Fruit fly (Drosophila melanogaster) whole organism, wandering third instar larva: ENCODE data around the gene CG16972.

Experiments used
- Abd-B ChIP-seq: fragments of >200 bp; optimal IDR thresholded peaks from 2 replicates; lab custom pipeline; 2017; ENCODE audit warnings: missing biosample characterization, missing genetic modification characterization
- CG32264 ChIP-seq: fragments of 200-800 bp; sonication (Bioruptor generic); optimal IDR thresholded peaks from 2 replicates; lab custom pipeline; 2016; ENCODE audit warnings: missing biosample characterization, missing genetic modification characterization
- CG9705 ChIP-seq: fragments of 200-800 bp; sonication (Bioruptor generic); optimal IDR thresholded peaks from 2 replicates; lab custom pipeline; 2018; ENCODE audit warnings: missing biosample characterization, mild to moderate bottlenecking, missing genetic modification characterization
- CrebA ChIP-seq: fragments of 200-800 bp; sonication (Bioruptor generic); optimal IDR thresholded peaks from 2 replicates; lab custom pipeline; 2016; ENCODE audit warnings: missing biosample characterization, mild to moderate bottlenecking, missing genetic modification characterization, borderline replicate concordance
- Dfd ChIP-seq: fragments of >200 bp; optimal IDR thresholded peaks from 2 replicates; lab custom pipeline; 2017; ENCODE audit warnings: missing biosample characterization, missing genetic modification characterization
- Dif ChIP-seq: fragments of 200-275, 200-300 bp; sonication (Bioruptor generic); optimal IDR thresholded peaks from 2 replicates; lab custom pipeline; 2018; ENCODE audit warnings: missing biosample characterization, missing genetic modification characterization; ENCODE audit not compliant: partially characterized antibody
- GATAd ChIP-seq: sonication (Bioruptor generic); optimal IDR thresholded peaks from 2 replicates; lab custom pipeline; 2016; ENCODE audit warnings: missing biosample characterization, missing genetic modification characterization
- HLH106 ChIP-seq: fragments of 200-800 bp; optimal IDR thresholded peaks from 3 replicates; lab custom pipeline; 2019; ENCODE audit warnings: missing biosample characterization, mild to moderate bottlenecking, missing genetic modification characterization, moderate library complexity
- Hnf4 ChIP-seq: fragments of 200-800 bp; sonication (Bioruptor generic); optimal IDR thresholded peaks from 2 replicates; lab custom pipeline; 2016; ENCODE audit warnings: missing biosample characterization, mild to moderate bottlenecking, missing genetic modification characterization
- Hr78 ChIP-seq: fragments of >200 bp; optimal IDR thresholded peaks from 2 replicates; lab custom pipeline; 2017; ENCODE audit warnings: missing biosample characterization, missing genetic modification characterization
- Hr83 ChIP-seq: fragments of 200-300 bp; sonication (Bioruptor generic); optimal IDR thresholded peaks from 2 replicates; lab custom pipeline; 2016; ENCODE audit warnings: missing biosample characterization, mild to moderate bottlenecking, missing genetic modification characterization, moderate library complexity; ENCODE audit not compliant: poor library complexity, severe bottlenecking
- Jra ChIP-seq: sonication (Bioruptor generic); optimal IDR thresholded peaks from 2 replicates; lab custom pipeline; 2016; ENCODE audit warnings: missing biosample characterization, missing genetic modification characterization
- Mio ChIP-seq: sonication (Bioruptor generic); optimal IDR thresholded peaks from 2 replicates; lab custom pipeline; 2016; ENCODE audit warnings: missing biosample characterization, missing genetic modification characterization
- Myc ChIP-seq: fragments of >200 bp; optimal IDR thresholded peaks from 2 replicates; lab custom pipeline; 2017
- N ChIP-seq: fragments of >200 bp; optimal IDR thresholded peaks from 2 replicates; lab custom pipeline; 2018; ENCODE audit warnings: missing biosample characterization, missing external identifiers, missing genetic modification characterization
- OdsH ChIP-seq: fragments of 200-800 bp; sonication (Bioruptor generic); optimal IDR thresholded peaks from 2 replicates; lab custom pipeline; 2016; ENCODE audit warnings: missing biosample characterization, mild to moderate bottlenecking, missing genetic modification characterization
- Rel ChIP-seq, 2 experiments: fragments of 200-800 bp; sonication (Bioruptor generic) in 1 of 2; optimal IDR thresholded peaks; 2 replicates in 1 of 2; 3 replicates in 1 of 2; lab custom pipeline; 2016 to 2019; ENCODE audit warnings: mild to moderate bottlenecking in 2 of 2, missing biosample characterization in 2 of 2, missing genetic modification characterization in 2 of 2, moderate library complexity in 1 of 2
- Sp1 ChIP-seq: fragments of 200-800 bp; sonication (Bioruptor generic); optimal IDR thresholded peaks from 3 replicates; lab custom pipeline; 2019; ENCODE audit warnings: missing biosample characterization, mild to moderate bottlenecking, missing genetic modification characterization, moderate library complexity
- Vsx2 ChIP-seq: fragments of 200-300, 225-300 bp; sonication (Bioruptor generic); optimal IDR thresholded peaks from 2 replicates; lab custom pipeline; 2018; ENCODE audit warnings: missing biosample characterization, missing genetic modification characterization; ENCODE audit not compliant: partially characterized antibody
- br ChIP-seq: fragments of 200-800 bp; sonication (Bioruptor generic); optimal IDR thresholded peaks from 2 replicates; lab custom pipeline; 2016; ENCODE audit warnings: missing biosample characterization, missing genetic modification characterization
- brk ChIP-seq: fragments of 200-800 bp; sonication (Bioruptor generic); optimal IDR thresholded peaks from 2 replicates; lab custom pipeline; 2016; ENCODE audit warnings: missing biosample characterization, mild to moderate bottlenecking, missing genetic modification characterization
- dl ChIP-seq, 2 experiments: fragments of 175-275, 200-275 bp in 1 of 2; fragments of 200-275 bp in 1 of 2; sonication (Bioruptor generic); optimal IDR thresholded peaks; lab custom pipeline; 2018; ENCODE audit warnings: mild to moderate bottlenecking in 2 of 2, missing biosample characterization in 2 of 2, missing genetic modification characterization in 2 of 2, moderate library complexity in 2 of 2; ENCODE audit not compliant: partially characterized antibody in 2 of 2, insufficient read depth in 1 of 2
- dmrt93B ChIP-seq: fragments of 200-800 bp; sonication (Bioruptor generic); optimal IDR thresholded peaks from 2 replicates; lab custom pipeline; 2018; ENCODE audit warnings: missing biosample characterization, mild to moderate bottlenecking, missing genetic modification characterization
- dsf ChIP-seq: sonication (Bioruptor generic); optimal IDR thresholded peaks from 2 replicates; lab custom pipeline; 2016; ENCODE audit warnings: missing biosample characterization, missing genetic modification characterization, borderline replicate concordance
- ey ChIP-seq: fragments of 200-800 bp; sonication (Bioruptor generic); optimal IDR thresholded peaks from 2 replicates; lab custom pipeline; 2016; ENCODE audit warnings: missing biosample characterization, missing genetic modification characterization
- h ChIP-seq: fragments of 200-800 bp; sonication (Bioruptor generic); optimal IDR thresholded peaks from 3 replicates; lab custom pipeline; 2016; ENCODE audit warnings: missing biosample characterization, mild to moderate bottlenecking, missing genetic modification characterization
- jim ChIP-seq: fragments of 175-275, 200-325 bp; sonication (Bioruptor generic); optimal IDR thresholded peaks from 2 replicates; lab custom pipeline; 2016; ENCODE audit warnings: missing biosample characterization, mild to moderate bottlenecking, missing genetic modification characterization
- pan ChIP-seq: fragments of >200 bp; optimal IDR thresholded peaks from 2 replicates; lab custom pipeline; 2017
- psq ChIP-seq: fragments of 200-800 bp; sonication (Bioruptor generic); optimal IDR thresholded peaks from 3 replicates; lab custom pipeline; 2017; ENCODE audit warnings: missing biosample characterization, mild to moderate bottlenecking, missing genetic modification characterization, moderate library complexity
- rgr ChIP-seq: fragments of 200-800 bp; sonication (Bioruptor generic); optimal IDR thresholded peaks from 3 replicates; lab custom pipeline; 2016; ENCODE audit warnings: missing biosample characterization, mild to moderate bottlenecking, missing genetic modification characterization
- sage ChIP-seq: fragments of 200-800 bp; sonication (Bioruptor generic); optimal IDR thresholded peaks from 2 replicates; lab custom pipeline; 2016; ENCODE audit warnings: missing biosample characterization, mild to moderate bottlenecking, missing genetic modification characterization
- tai ChIP-seq: sonication (Bioruptor generic); optimal IDR thresholded peaks from 2 replicates; lab custom pipeline; 2016; ENCODE audit warnings: missing biosample characterization, missing genetic modification characterization
- usp ChIP-seq: fragments of >200 bp; optimal IDR thresholded peaks from 2 replicates; lab custom pipeline; 2017; ENCODE audit warnings: missing biosample characterization, missing genetic modification characterization
- woc ChIP-seq: sonication (Bioruptor generic); optimal IDR thresholded peaks from 2 replicates; lab custom pipeline; 2016; ENCODE audit warnings: missing biosample characterization, mild to moderate bottlenecking, missing genetic modification characterization

CG16972 gene

dm6 chr2L:13204151-13204550 is 1.1 kb upstream of the CG16972 start:
- TF ChIP-seq N (GFP tag; lab: Kevin White, UChicago), result no peak
- no peak for TF ChIP-seq woc (GFP tag; lab: Kevin White, UChicago)
- TF ChIP-seq pan (lab: Kevin White, UChicago), result no peak
- TF ChIP-seq GATAd (GFP tag; lab: Kevin White, UChicago), result no peak
- no peak for TF ChIP-seq Rel (GFP tag; optimal IDR thresholded peaks at IDR 0.05; lab: Kevin White, UChicago)
- TF ChIP-seq Rel (tag; optimal IDR thresholded peaks at IDR 0.05; lab: Kevin White, UChicago), result no peak
- no peak for TF ChIP-seq CG32264
- no peak for TF ChIP-seq Jra (GFP tag; lab: Kevin White, UChicago)
- no peak for TF ChIP-seq CG9705
- no peak for TF ChIP-seq CrebA (GFP tag; lab: Kevin White, UChicago)
- TF ChIP-seq dl (GFP tag; optimal IDR thresholded peaks at IDR 0.05; lab: Kevin White, UChicago; ENCODE audit: insufficient read depth in 1 of 2, partially characterized antibody in 2 of 2), result no peak
- no peak for TF ChIP-seq sage
- no peak for TF ChIP-seq Myc
- no peak for TF ChIP-seq Abd-B (GFP tag; lab: Kevin White, UChicago)
- TF ChIP-seq dmrt93B (GFP tag; lab: Kevin White, UChicago), result no peak
- TF ChIP-seq br, result no peak
- no peak for TF ChIP-seq dsf (GFP tag; lab: Kevin White, UChicago)
- TF ChIP-seq Dfd, result no peak
- TF ChIP-seq h (GFP tag; lab: Kevin White, UChicago), result no peak
- TF ChIP-seq OdsH, result no peak
- no peak for TF ChIP-seq Hnf4

- peak; percentile 47 for TF ChIP-seq h (GFP tag; lab: Kevin White, UChicago)
- TF ChIP-seq Dfd, result no peak
- peak; percentile 51 for TF ChIP-seq Dif (GFP tag; lab: Kevin White, UChicago)
- peak; percentile 43 for TF ChIP-seq psq (GFP tag; lab: Kevin White, UChicago)
- peak; percentile 30 for TF ChIP-seq Sp1 (GFP tag; lab: Kevin White, UChicago)
- TF ChIP-seq dmrt93B (GFP tag; lab: Kevin White, UChicago), result no peak
- TF ChIP-seq dl (GFP tag; optimal IDR thresholded peaks at IDR 0.05; lab: Kevin White, UChicago; ENCODE audit: insufficient read depth in 1 of 2, partially characterized antibody in 2 of 2), result peak in 1 of 2 experiments; percentile 17
- TF ChIP-seq Hr83 (GFP tag; lab: Kevin White, UChicago), result no peak
- no peak for TF ChIP-seq jim
- TF ChIP-seq CrebA (GFP tag; lab: Kevin White, UChicago), result no peak
- TF ChIP-seq tai, result no peak
- no peak for TF ChIP-seq ey
- no peak for TF ChIP-seq rgr (GFP tag; lab: Kevin White, UChicago)
- no peak for TF ChIP-seq brk (GFP tag; lab: Kevin White, UChicago)
- TF ChIP-seq GATAd (GFP tag; lab: Kevin White, UChicago), result no peak
- no peak for TF ChIP-seq Rel (GFP tag; optimal IDR thresholded peaks at IDR 0.05; lab: Kevin White, UChicago)
- peak; percentile 53 for TF ChIP-seq Rel (tag; optimal IDR thresholded peaks at IDR 0.05; lab: Kevin White, UChicago)
- no peak for TF ChIP-seq dsf (GFP tag; lab: Kevin White, UChicago)
- no peak for TF ChIP-seq Myc
- no peak for TF ChIP-seq HLH106 (tag; lab: Kevin White, UChicago)
- TF ChIP-seq pan (lab: Kevin White, UChicago), result no peak
- TF ChIP-seq Jra (GFP tag; lab: Kevin White, UChicago), result no peak
These were observed 492 bp upstream of the CG16972 start, which contains the start of gene Pect for dm6 chr2L:13203437-13204137. Pect (plus strand) TSS chr2L:13203762.

- TF ChIP-seq sage, result no peak
- TF ChIP-seq Mio (GFP tag; lab: Kevin White, UChicago), result no peak
- TF ChIP-seq Hr78 (GFP tag; lab: Kevin White, UChicago), result no peak
- TF ChIP-seq HLH106 (tag; lab: Kevin White, UChicago), result no peak
- no peak for TF ChIP-seq dl (GFP tag; optimal IDR thresholded peaks at IDR 0.05; lab: Kevin White, UChicago; ENCODE audit: insufficient read depth in 1 of 2, partially characterized antibody in 2 of 2)
- no peak for TF ChIP-seq Vsx2 (GFP tag; lab: Kevin White, UChicago)
- no peak for TF ChIP-seq Myc
- TF ChIP-seq N (GFP tag; lab: Kevin White, UChicago), result no peak
- no peak for TF ChIP-seq pan (lab: Kevin White, UChicago)
- TF ChIP-seq Sp1 (GFP tag; lab: Kevin White, UChicago), result no peak
- TF ChIP-seq usp (GFP tag; lab: Kevin White, UChicago), result no peak
- no peak for TF ChIP-seq Hnf4
- no peak for TF ChIP-seq psq (GFP tag; lab: Kevin White, UChicago)
- no peak for TF ChIP-seq Jra (GFP tag; lab: Kevin White, UChicago)
- no peak for TF ChIP-seq dmrt93B (GFP tag; lab: Kevin White, UChicago)
- no peak for TF ChIP-seq CG32264
- no peak for TF ChIP-seq rgr (GFP tag; lab: Kevin White, UChicago)
- TF ChIP-seq Hr83 (GFP tag; lab: Kevin White, UChicago), result no peak
- TF ChIP-seq CrebA (GFP tag; lab: Kevin White, UChicago), result no peak
- TF ChIP-seq dsf (GFP tag; lab: Kevin White, UChicago), result no peak
These were observed 7.3 kb downstream of the CG16972 start for dm6 chr2L:13195822-13196221.
